Worm (Caenorhabditis elegans): Measurements from ENCODE around the gene Y43D4A.5.

Y43D4A.5 gene

DNA sequence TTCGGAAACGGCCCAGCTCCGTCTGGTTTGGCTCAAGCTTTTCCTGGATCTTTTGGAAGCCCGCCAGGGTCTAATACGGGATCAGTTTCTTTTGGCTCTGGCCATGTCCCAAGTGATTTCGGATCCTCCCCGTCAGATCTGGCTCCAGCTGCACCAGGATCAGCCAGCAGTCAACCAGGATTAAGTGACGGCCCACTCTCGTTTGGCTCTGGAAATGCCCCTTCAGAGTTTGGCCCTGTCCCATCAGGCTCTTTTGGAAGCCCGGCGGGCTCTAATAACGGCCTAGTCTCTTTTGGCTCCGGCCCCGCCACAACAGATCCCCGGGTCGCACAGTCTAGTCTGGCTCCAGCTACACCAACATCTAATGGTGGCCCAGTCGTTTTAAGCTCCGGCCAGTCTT lies 2.2 kb downstream of the Y43D4A.5 start:
- no peak for TF ChIP-seq tab-1 (GFP tag; IDR thresholded peaks at IDR 0.05)
- no peak for TF ChIP-seq ztf-23 (GFP tag; IDR thresholded peaks at IDR 0.05)
- no peak for TF ChIP-seq med-1 (GFP tag; optimal IDR thresholded peaks at IDR 0.05; ENCODE audit: insufficient read depth)
- no peak for TF ChIP-seq cog-1 (tag; optimal IDR thresholded peaks at IDR 0.05)
- no peak for TF ChIP-seq T22C8.4 (GFP tag; IDR thresholded peaks at IDR 0.05)
- TF ChIP-seq flt-1 (GFP tag; IDR thresholded peaks at IDR 0.05) = no peak
- TF ChIP-seq ztf-29 (GFP tag; IDR thresholded peaks at IDR 0.05) = no peak

DNA sequence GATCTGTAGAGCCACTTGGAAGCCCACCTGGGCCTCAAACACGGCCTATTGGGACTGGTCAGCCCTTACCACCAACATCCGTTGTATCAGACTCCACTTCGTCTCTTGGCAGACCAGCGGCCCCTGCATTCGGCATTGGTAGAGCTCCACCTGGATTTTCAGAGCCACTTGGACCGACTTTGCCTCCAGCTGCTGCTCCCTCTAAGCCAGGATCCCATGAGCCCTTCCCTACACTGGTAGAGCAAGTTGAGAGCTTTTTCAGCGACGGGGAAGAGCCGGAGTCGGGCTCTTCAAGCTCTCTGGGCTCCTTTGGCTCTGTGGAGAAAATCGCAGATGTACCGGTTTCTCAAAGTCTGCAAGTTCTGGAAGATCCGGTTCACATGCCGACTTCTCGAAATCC lies 3.1 kb downstream of the Y43D4A.5 start:
- no peak for TF ChIP-seq flt-1 (GFP tag; IDR thresholded peaks at IDR 0.05)

DNA sequence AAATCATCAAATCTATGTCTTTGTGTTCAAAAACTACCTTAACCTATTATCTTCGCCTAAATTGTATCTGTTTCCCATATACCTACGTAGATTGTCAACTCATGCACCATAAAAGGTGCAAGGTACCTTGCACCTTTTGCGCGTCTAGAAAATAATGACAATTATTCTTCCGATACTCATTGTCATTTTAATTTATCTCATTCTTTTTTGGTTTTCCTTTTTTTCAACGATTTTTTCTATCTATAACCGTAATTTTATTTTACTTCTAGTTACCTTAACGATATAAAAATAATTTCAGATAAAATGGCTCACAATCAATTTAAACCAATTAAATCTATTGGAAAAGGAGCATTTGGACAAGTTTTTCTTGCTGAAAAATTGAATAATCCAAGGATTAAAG lies 11.5 kb downstream of the Y43D4A.5 start, which contains the start of gene Y43D4A.6:
TSS of gene Y43D4A.6 (plus strand) at position 301 of the 400 bp plus-strand sequence.
- TF ChIP-seq tab-1 (GFP tag; IDR thresholded peaks at IDR 0.05) (no peak), cog-1 (tag; optimal IDR thresholded peaks at IDR 0.05) (no peak), ztf-29 (GFP tag; IDR thresholded peaks at IDR 0.05) (no peak), flt-1 (GFP tag; IDR thresholded peaks at IDR 0.05) (no peak), ztf-23 (GFP tag; IDR thresholded peaks at IDR 0.05) (no peak), T22C8.4 (GFP tag; IDR thresholded peaks at IDR 0.05) (no peak), ref-1 (GFP tag; conservative IDR thresholded peaks at IDR 0.05) (no peak), med-1 (GFP tag; optimal IDR thresholded peaks at IDR 0.05; ENCODE audit: insufficient read depth) (no peak), klf-2 (GFP tag; conservative IDR thresholded peaks at IDR 0.05) (no peak)

DNA sequence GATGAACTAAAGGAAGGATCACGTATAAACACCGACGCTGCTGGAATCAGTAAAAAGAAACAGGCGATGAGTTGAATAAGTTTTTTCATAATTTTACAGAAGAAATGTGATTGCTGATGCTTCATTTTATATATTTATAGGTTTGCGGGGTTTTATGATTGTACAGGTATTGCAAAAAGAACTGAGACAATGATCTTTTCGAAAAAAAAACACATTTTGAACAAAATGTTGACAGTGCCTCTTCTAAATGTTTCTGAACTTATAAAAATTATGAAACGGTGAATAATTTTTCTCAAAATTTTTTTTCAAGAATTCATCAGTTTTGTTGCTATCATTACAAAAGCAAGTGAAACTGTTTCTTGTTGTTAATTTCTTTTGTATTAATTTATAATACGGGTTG lies 30.8 kb downstream of the Y43D4A.5 start, which contains the start of gene clec-193:
TSS of gene clec-193 (minus strand) at position 101 of the 400 bp plus-strand sequence.
- TF ChIP-seq ztf-29 (GFP tag; IDR thresholded peaks at IDR 0.05) (no peak), cog-1 (tag; optimal IDR thresholded peaks at IDR 0.05) (no peak), T22C8.4 (GFP tag; IDR thresholded peaks at IDR 0.05) (no peak), tab-1 (GFP tag; IDR thresholded peaks at IDR 0.05) (no peak), flt-1 (GFP tag; IDR thresholded peaks at IDR 0.05) (no peak), med-1 (GFP tag; optimal IDR thresholded peaks at IDR 0.05; ENCODE audit: insufficient read depth) (no peak), ref-1 (GFP tag; conservative IDR thresholded peaks at IDR 0.05) (no peak), klf-2 (GFP tag; conservative IDR thresholded peaks at IDR 0.05) (no peak), ztf-23 (GFP tag; IDR thresholded peaks at IDR 0.05) (no peak)

DNA sequence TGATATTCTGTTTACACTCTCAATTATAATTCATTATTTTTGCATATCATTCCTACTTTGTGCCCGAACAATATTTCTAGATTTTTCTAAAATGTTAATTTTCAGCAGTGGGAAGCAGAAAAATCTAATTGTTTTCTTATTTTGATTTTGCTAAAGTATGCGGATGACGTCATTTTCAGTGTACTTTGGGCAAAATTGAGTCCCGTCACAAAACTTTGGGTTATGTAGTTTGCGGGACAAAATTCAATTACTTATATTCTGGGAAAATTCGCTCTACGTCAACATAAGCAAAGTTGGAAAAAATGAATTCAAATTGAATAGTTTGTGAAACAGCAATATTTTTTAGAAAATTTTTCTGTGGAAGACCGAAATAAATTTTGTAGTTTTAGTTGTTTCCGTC lies 36.6 kb downstream of the Y43D4A.5 start:
- no peak for TF ChIP-seq cog-1 (tag; optimal IDR thresholded peaks at IDR 0.05)
- TF ChIP-seq ztf-29 (GFP tag; IDR thresholded peaks at IDR 0.05) = no peak
- no peak for TF ChIP-seq med-1 (GFP tag; optimal IDR thresholded peaks at IDR 0.05; ENCODE audit: insufficient read depth)
- no peak for TF ChIP-seq tab-1 (GFP tag; IDR thresholded peaks at IDR 0.05)
- TF ChIP-seq ztf-23 (GFP tag; IDR thresholded peaks at IDR 0.05) = no peak
- TF ChIP-seq ref-1 (GFP tag; conservative IDR thresholded peaks at IDR 0.05) = no peak
- TF ChIP-seq klf-2 (GFP tag; conservative IDR thresholded peaks at IDR 0.05) = no peak
- no peak for TF ChIP-seq flt-1 (GFP tag; IDR thresholded peaks at IDR 0.05)
- no peak for TF ChIP-seq T22C8.4 (GFP tag; IDR thresholded peaks at IDR 0.05)

DNA sequence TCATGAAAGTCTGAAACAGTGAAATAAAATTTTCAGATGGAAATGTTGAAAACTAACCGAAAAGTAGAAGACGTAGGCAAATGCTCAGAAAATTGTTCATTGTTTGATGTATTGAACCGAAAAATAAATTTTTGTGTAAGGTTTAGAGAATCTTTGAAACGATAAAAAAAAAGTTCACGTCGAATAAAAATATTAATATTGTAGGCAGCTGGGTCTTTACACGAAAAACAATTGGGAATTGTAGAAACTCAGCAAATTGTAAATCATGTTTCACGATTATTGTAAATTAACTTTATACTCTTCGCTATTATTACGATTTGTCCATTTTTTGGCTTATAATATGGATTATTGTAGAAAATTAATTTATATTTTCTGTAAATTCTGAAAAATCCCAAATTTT lies 38.3 kb downstream of the Y43D4A.5 start, which contains the start of gene Y116A8A.2:
TSS of gene Y116A8A.2 (minus strand) at position 101 of the 400 bp plus-strand sequence.
- TF ChIP-seq ref-1 (GFP tag; conservative IDR thresholded peaks at IDR 0.05) = no peak
- TF ChIP-seq klf-2 (GFP tag; conservative IDR thresholded peaks at IDR 0.05) = no peak
- no peak for TF ChIP-seq ztf-23 (GFP tag; IDR thresholded peaks at IDR 0.05)
- TF ChIP-seq T22C8.4 (GFP tag; IDR thresholded peaks at IDR 0.05) = no peak
- TF ChIP-seq ztf-29 (GFP tag; IDR thresholded peaks at IDR 0.05) = no peak
- no peak for TF ChIP-seq flt-1 (GFP tag; IDR thresholded peaks at IDR 0.05)
- TF ChIP-seq tab-1 (GFP tag; IDR thresholded peaks at IDR 0.05) = no peak
- TF ChIP-seq med-1 (GFP tag; optimal IDR thresholded peaks at IDR 0.05; ENCODE audit: insufficient read depth) = no peak
- TF ChIP-seq cog-1 (tag; optimal IDR thresholded peaks at IDR 0.05) = no peak

DNA sequence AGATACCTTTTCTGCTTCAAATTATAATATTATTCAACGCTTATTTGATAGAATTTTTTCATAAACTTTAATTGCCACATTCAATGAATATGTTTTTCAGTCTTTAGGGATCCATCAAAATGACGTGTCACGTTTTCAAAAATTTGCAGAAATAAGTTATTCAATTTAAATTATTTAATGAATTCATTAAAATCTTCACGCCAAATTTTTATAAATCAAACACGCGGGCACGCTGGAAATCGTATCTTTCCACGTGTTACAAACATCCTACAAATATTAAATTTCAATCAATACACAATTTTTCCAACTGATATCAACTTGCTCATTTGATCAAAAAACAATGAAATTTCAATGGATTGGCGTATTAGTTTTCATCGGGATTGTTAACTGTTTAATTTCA lies 47.0 kb downstream of the Y43D4A.5 start, which contains the start of gene Y116A8A.4:
TSS of gene Y116A8A.4 (plus strand) at position 301 of the 400 bp plus-strand sequence.
- no peak for TF ChIP-seq tab-1 (GFP tag; IDR thresholded peaks at IDR 0.05)
- TF ChIP-seq T22C8.4 (GFP tag; IDR thresholded peaks at IDR 0.05) = no peak
- no peak for TF ChIP-seq flt-1 (GFP tag; IDR thresholded peaks at IDR 0.05)

DNA sequence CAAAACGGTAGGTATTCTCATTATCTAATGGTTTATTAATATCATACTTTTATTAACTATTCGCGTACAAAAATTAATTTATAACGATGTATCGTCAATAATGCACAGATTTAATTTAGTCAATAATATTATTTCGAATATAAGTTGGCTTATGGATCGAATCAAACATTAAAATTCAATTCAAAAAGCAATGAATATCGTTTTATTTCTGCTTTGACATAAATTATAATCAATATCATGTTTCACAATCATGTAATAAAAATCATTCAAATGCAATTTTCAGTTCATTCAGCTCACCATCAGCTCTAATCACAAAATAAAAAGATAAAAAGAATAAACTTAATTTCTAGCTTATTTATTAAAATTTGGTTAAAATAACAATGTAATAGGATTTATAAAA lies 53.1 kb downstream of the Y43D4A.5 start, which contains the start of gene Y116A8A.6:
TSS of gene Y116A8A.6 (minus strand) at position 101 of the 400 bp plus-strand sequence.
- TF ChIP-seq cog-1 (tag; optimal IDR thresholded peaks at IDR 0.05) (no peak), ztf-29 (GFP tag; IDR thresholded peaks at IDR 0.05) (no peak), ztf-23 (GFP tag; IDR thresholded peaks at IDR 0.05) (no peak), flt-1 (GFP tag; IDR thresholded peaks at IDR 0.05) (no peak), klf-2 (GFP tag; conservative IDR thresholded peaks at IDR 0.05) (no peak), med-1 (GFP tag; optimal IDR thresholded peaks at IDR 0.05; ENCODE audit: insufficient read depth) (no peak), tab-1 (GFP tag; IDR thresholded peaks at IDR 0.05) (no peak), ref-1 (GFP tag; conservative IDR thresholded peaks at IDR 0.05) (no peak), T22C8.4 (GFP tag; IDR thresholded peaks at IDR 0.05) (no peak)

DNA sequence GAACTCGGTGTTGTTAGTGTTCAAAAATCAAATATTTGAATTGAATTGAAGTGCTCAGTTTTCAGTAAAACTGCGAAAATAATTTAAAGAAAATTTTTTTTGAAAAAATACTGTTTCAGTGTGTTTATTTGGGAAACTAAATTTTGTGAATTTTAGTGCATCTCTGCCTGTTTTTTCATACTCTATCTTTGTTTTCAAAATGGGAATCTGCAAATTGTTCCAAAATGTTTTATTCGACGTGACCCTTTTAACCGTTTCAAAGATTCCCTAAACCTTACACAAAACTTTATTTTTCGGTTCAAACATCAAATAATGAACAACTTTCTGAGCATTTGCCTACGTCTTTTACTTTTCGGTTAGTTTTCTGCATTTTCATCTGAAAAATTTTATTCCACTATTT lies 54.3 kb downstream of the Y43D4A.5 start, which contains the start of gene Y116A8A.7:
TSS of gene Y116A8A.7 (plus strand) at position 301 of the 400 bp plus-strand sequence.
- no peak for TF ChIP-seq klf-2 (GFP tag; conservative IDR thresholded peaks at IDR 0.05)
- no peak for TF ChIP-seq ref-1 (GFP tag; conservative IDR thresholded peaks at IDR 0.05)
- TF ChIP-seq tab-1 (GFP tag; IDR thresholded peaks at IDR 0.05) = no peak
- TF ChIP-seq cog-1 (tag; optimal IDR thresholded peaks at IDR 0.05) = no peak

DNA sequence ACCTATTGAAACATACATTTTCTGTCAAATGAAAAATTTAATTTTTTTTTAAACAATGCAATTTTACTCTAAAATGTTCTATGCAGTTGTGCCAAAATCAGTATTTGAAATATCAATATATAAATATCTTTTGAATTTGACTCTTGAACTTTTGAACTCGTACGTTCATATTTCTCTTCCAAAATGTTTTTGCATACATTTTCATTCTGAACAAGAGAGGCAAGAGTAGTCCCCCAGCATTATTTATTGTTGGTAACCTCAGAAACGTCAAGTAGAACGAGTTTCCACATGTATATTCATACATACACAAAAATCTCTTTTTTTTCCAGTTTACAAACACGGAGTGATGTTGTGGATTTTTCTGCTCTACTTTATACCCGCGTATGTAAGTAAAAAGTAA lies 55.8 kb downstream of the Y43D4A.5 start, which contains the start of gene clec-194:
TSS of gene clec-194 (plus strand) at position 301 of the 400 bp plus-strand sequence.
- TF ChIP-seq klf-2 (GFP tag; conservative IDR thresholded peaks at IDR 0.05) = no peak
- TF ChIP-seq tab-1 (GFP tag; IDR thresholded peaks at IDR 0.05) = no peak
- TF ChIP-seq ztf-23 (GFP tag; IDR thresholded peaks at IDR 0.05) = no peak
- TF ChIP-seq cog-1 (tag; optimal IDR thresholded peaks at IDR 0.05) = no peak
- no peak for TF ChIP-seq ref-1 (GFP tag; conservative IDR thresholded peaks at IDR 0.05)
- no peak for TF ChIP-seq flt-1 (GFP tag; IDR thresholded peaks at IDR 0.05)

All from whole organism, midembryonic.